Fruit fly (Drosophila melanogaster): ENCODE measurements around the gene Fic.

Fic gene

dm6 chr2L:6467509-6467908 lies 43.4 kb downstream of the Fic start, which contains the start of gene HemK1:
HemK1 (minus strand) TSS chr2L:6467698.
- no peak for TF ChIP-seq Sin3A (optimal IDR thresholded peaks at IDR 0.05)
- TF ChIP-seq psq (optimal IDR thresholded peaks at IDR 0.05), result no peak
- no peak for TF ChIP-seq h (optimal IDR thresholded peaks at IDR 0.05)
- no peak for TF ChIP-seq insv (optimal IDR thresholded peaks at IDR 0.05)
- no peak for TF ChIP-seq ttk (optimal IDR thresholded peaks at IDR 0.05)
- TF ChIP-seq Myc (optimal IDR thresholded peaks at IDR 0.05), result no peak

DNA sequence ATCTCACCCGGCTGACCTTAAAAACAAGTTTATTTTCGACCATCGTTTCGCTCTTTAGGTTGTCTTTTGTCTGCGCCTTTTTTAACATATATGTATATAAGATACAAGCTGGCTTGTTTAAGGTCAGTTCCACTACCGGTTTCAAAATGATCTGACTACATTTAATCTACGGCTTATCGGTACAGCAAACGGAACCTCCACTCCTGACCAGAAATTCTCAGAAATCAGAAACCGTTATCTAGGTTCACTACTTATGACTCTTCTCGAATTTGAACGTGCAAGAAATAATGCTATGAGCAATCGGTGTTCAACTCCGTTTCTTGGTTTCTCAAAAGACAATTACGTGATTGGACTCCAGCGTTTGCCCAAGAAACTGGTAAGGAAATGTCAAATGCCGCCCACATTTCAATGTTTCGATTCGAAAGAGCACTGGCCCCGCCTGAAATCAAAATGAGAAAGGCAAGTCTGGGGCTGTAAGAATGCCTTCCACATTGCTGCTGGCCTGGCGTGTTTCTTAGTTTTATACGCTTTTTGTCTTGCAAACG lies 46.0 kb downstream of the Fic start:
- TF ChIP-seq insv (optimal IDR thresholded peaks at IDR 0.05) (no peak), h (optimal IDR thresholded peaks at IDR 0.05) (no peak), ttk (optimal IDR thresholded peaks at IDR 0.05) (no peak), Sin3A (optimal IDR thresholded peaks at IDR 0.05) (no peak), Myc (optimal IDR thresholded peaks at IDR 0.05) (no peak), psq (optimal IDR thresholded peaks at IDR 0.05) (no peak)

- TF ChIP-seq insv (optimal IDR thresholded peaks at IDR 0.05) (no peak), Sin3A (optimal IDR thresholded peaks at IDR 0.05) (no peak), Myc (optimal IDR thresholded peaks at IDR 0.05) (no peak), h (optimal IDR thresholded peaks at IDR 0.05) (no peak), psq (optimal IDR thresholded peaks at IDR 0.05) (no peak), ttk (optimal IDR thresholded peaks at IDR 0.05) (no peak)
Observed at dm6 chr2L:6471978-6472776, 48.0 kb downstream of the Fic start.

DNA sequence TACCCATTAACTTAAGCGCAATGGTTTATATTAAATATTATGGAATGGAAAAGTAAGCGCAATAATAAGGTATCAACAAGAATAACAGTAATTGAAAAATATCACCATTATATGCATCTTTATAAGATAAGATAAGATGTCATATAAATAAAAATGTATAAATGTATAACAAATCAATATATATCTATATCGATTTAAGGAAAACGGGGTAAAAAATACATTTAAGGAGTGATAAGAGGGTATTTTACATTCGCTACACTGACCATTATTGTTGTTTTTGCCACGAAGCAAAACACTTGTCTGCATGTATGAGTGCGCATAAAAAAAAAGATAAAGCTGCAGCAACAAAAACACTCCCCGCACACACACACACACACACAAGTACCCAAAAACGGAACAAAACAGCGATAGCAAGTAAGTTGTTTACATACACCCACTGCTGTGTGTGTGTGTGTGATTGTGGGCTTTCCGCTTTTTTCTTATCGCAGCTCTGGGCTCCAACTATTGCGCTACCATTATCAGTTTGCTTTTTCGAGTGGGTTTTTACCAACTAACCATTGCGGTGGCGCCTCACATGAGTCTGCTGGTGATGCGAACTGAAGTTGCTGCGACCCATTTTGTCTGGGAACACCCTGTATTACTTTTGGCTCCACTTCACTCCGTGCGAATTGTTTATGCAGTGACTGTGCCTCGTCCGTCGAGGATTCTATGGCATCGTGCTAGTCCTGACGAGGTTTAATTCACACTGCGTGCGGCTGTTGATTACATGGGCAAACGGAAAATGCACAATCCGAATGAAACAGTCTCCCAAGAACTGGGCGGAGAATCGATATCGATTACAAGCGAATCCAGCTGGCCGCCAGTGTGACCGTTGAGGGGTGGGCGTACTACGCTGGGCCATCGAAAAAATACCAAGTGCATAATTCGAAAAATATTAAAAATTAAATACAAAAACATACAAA lies 49.2 kb downstream of the Fic start, which contains the start of gene mmy:
Gene mmy (minus strand): TSS at position 829 of the 962 bp plus-strand sequence.
- TF ChIP-seq h (optimal IDR thresholded peaks at IDR 0.05), result no peak
- TF ChIP-seq ttk (optimal IDR thresholded peaks at IDR 0.05), result no peak
- no peak for TF ChIP-seq Myc (optimal IDR thresholded peaks at IDR 0.05)
- TF ChIP-seq Sin3A (optimal IDR thresholded peaks at IDR 0.05), result no peak
- TF ChIP-seq psq (optimal IDR thresholded peaks at IDR 0.05), result no peak
- TF ChIP-seq insv (optimal IDR thresholded peaks at IDR 0.05), result no peak

DNA sequence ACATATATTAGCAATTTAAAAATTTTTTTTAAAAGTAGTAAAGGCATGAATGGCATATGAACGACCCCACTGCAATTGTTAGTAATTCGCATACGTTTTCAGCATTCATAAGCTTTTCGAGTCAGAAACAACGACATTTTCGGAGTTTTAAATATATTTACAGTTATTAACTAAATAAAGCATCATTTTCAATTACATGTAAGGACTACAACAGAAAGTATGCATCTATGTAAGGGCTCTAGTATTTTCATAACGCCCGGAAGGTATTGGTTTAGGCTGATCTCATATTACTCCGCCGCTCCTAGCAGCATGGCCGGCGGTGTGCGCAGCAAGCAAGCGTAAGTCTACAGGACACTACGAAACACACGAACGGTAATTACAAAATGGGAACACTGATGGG lies 50.2 kb downstream of the Fic start:
- no peak for TF ChIP-seq Myc (optimal IDR thresholded peaks at IDR 0.05)
- TF ChIP-seq psq (optimal IDR thresholded peaks at IDR 0.05), result no peak
- TF ChIP-seq insv (optimal IDR thresholded peaks at IDR 0.05), result no peak
- no peak for TF ChIP-seq h (optimal IDR thresholded peaks at IDR 0.05)
- no peak for TF ChIP-seq ttk (optimal IDR thresholded peaks at IDR 0.05)
- TF ChIP-seq Sin3A (optimal IDR thresholded peaks at IDR 0.05), result no peak

DNA sequence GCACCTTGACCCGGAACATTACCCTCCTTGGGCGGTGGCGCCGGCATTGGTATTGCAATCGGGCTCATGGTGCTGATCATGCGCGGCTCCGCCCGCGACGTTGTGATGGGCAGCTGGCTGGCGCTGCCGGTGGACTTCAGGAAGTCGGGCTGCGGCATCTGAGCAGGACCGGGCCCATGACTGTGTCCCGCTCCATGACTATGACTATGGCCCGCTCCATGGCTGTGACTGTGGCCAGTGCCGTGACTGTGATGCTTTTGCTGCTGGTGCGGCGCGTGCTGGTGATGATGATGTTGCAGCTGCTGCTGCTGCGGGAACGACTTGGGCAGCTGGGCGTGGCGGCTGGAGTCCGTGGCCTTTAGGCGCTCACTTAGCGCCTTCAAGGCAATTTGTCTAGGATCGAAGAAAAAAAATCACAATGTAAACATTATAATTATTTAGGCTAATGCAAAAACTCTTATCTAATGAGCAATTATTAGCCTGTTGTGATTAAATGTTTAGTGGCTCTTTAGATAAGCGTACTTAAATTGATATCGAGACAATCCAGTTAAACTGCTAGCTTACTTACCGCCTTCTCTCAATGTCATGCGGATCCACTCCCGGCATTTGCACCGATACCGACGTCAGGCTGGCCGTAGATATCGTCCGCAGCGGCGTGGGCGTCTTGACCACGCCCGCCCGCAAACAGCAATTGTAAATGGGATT lies 50.9 kb downstream of the Fic start:
- TF ChIP-seq Myc (optimal IDR thresholded peaks at IDR 0.05) (no peak), insv (optimal IDR thresholded peaks at IDR 0.05) (no peak), h (optimal IDR thresholded peaks at IDR 0.05) (no peak), ttk (optimal IDR thresholded peaks at IDR 0.05) (no peak), psq (optimal IDR thresholded peaks at IDR 0.05) (no peak), Sin3A (optimal IDR thresholded peaks at IDR 0.05) (no peak)
